Worm (Caenorhabditis elegans) whole organism, L4 larva: ENCODE data around the gene R08C7.5.
A peak's percentile ranks its signal among the peaks of the same experiment; 100 is the strongest.

Experiments used
- D1046.2 ChIP-seq: fragments of 200-800 bp; sonication (Bioruptor generic); IDR thresholded peaks from 2 replicates; pipeline ENCODE4 v1.3.6; 2022; ENCODE audit warnings: missing genetic modification characterization, missing compliant biosample characterization
- F26F4.8 ChIP-seq: fragments of 200-800 bp; sonication (Bioruptor generic); conservative IDR thresholded peaks from 2 replicates; pipeline ENCODE4 v1.3.6; 2022; ENCODE audit warnings: missing genetic modification characterization, missing compliant biosample characterization
- F49E8.2 ChIP-seq: sonication (generic microtip); optimal IDR thresholded peaks from 2 replicates; lab custom pipeline; 2016; ENCODE audit warnings: missing compliant biosample characterization, mild to moderate bottlenecking, missing genetic modification characterization, borderline replicate concordance
- T26A8.4 ChIP-seq: fragments of 200-800 bp; sonication (Bioruptor generic); IDR thresholded peaks from 2 replicates; pipeline ENCODE4 v1.3.6; 2022; ENCODE audit warnings: missing genetic modification characterization, missing compliant biosample characterization
- Y48G9A.11 ChIP-seq: fragments of 200-800 bp; sonication (Bioruptor generic); IDR thresholded peaks from 2 replicates; pipeline ENCODE4 v1.3.6; 2022; ENCODE audit warnings: missing genetic modification reagents, missing genetic modification characterization, missing compliant biosample characterization
- Y5F2A.4 ChIP-seq: fragments of 200-800 bp; sonication (Bioruptor generic); optimal IDR thresholded peaks from 2 replicates; lab custom pipeline; 2018; ENCODE audit warnings: mild to moderate bottlenecking, missing genetic modification characterization, missing compliant biosample characterization
- ZK546.5 ChIP-seq, 2 experiments: sonication (generic microtip); optimal IDR thresholded peaks; 2 replicates each; lab custom pipeline; 2017; ENCODE audit warnings: missing biosample characterization in 2 of 2, missing genetic modification characterization in 2 of 2
- aly-2 ChIP-seq: sonication (generic microtip); optimal IDR thresholded peaks from 2 replicates; lab custom pipeline; 2018; ENCODE audit warnings: missing biosample characterization, missing genetic modification characterization
- ama-1 ChIP-seq: fragments of 150-350 bp; optimal IDR thresholded peaks from 2 replicates; lab custom pipeline; 2014; ENCODE audit warnings: inconsistent platforms, mixed read lengths
- arid-1 ChIP-seq: fragments of 200-800 bp; sonication (Bioruptor generic); conservative IDR thresholded peaks from 2 replicates; pipeline ENCODE4 v1.3.6; 2022; ENCODE audit warnings: missing genetic modification reagents, missing genetic modification characterization, missing compliant biosample characterization
- ceh-20 ChIP-seq: fragments of 200-800 bp; sonication (Bioruptor generic); IDR thresholded peaks from 2 replicates; pipeline ENCODE4 v1.3.6; 2022; ENCODE audit warnings: missing genetic modification reagents, missing genetic modification characterization, missing compliant biosample characterization
- daf-16 ChIP-seq, 3 experiments: sonication (generic microtip); optimal IDR thresholded peaks; 2 replicates each; lab custom pipeline; 2016 to 2017; ENCODE audit warnings: missing genetic modification characterization in 3 of 3, missing genetic modification reagents in 3 of 3, mild to moderate bottlenecking in 2 of 3, missing compliant biosample characterization in 2 of 3, missing biosample characterization in 1 of 3, moderate library complexity in 1 of 3
- daf-19 ChIP-seq: fragments of 200-800 bp; sonication (Bioruptor generic); conservative IDR thresholded peaks from 2 replicates; pipeline ENCODE4 v1.3.6; 2022; ENCODE audit warnings: missing genetic modification characterization, missing compliant biosample characterization
- dmd-8 ChIP-seq: fragments of 200-800 bp; sonication (Bioruptor generic); IDR thresholded peaks from 2 replicates; pipeline ENCODE4 v1.3.6; 2022; ENCODE audit warnings: missing genetic modification characterization, missing compliant biosample characterization
- dve-1 ChIP-seq: sonication (generic microtip); optimal IDR thresholded peaks from 2 replicates; lab custom pipeline; 2017; ENCODE audit warnings: antibody characterized with exemption, mild to moderate bottlenecking, missing genetic modification characterization, missing compliant biosample characterization; ENCODE audit not compliant: insufficient read depth
- egl-27 ChIP-seq: sonication (generic microtip); optimal IDR thresholded peaks from 3 replicates; lab custom pipeline; 2017; ENCODE audit warnings: missing biosample characterization, missing genetic modification reagents, missing genetic modification characterization
- egl-43 ChIP-seq: fragments of 200-800 bp; sonication (Bioruptor generic); IDR thresholded peaks from 2 replicates; pipeline ENCODE4 v1.3.6; 2022; ENCODE audit warnings: missing genetic modification reagents, missing genetic modification characterization, missing compliant biosample characterization
- fkh-10 ChIP-seq: fragments of 150-350 bp; optimal IDR thresholded peaks from 2 replicates; lab custom pipeline; 2014; ENCODE audit warnings: missing biosample characterization, missing genetic modification reagents, missing genetic modification characterization
- fos-1 ChIP-seq: fragments of 150-350 bp; optimal IDR thresholded peaks from 2 replicates; lab custom pipeline; 2014; ENCODE audit warnings: missing biosample characterization, missing genetic modification characterization
- hlh-11 ChIP-seq: fragments of 200-800 bp; sonication (Bioruptor generic); optimal IDR thresholded peaks from 2 replicates; lab custom pipeline; 2018; ENCODE audit warnings: mild to moderate bottlenecking, missing genetic modification characterization, missing compliant biosample characterization
- hlh-30 ChIP-seq: sonication (generic microtip); optimal IDR thresholded peaks from 2 replicates; lab custom pipeline; 2017; ENCODE audit warnings: antibody characterized with exemption, mild to moderate bottlenecking, missing genetic modification characterization, missing compliant biosample characterization; ENCODE audit not compliant: insufficient read depth
- hmg-1.1 ChIP-seq: fragments of 200-800 bp; sonication (Bioruptor generic); IDR thresholded peaks from 2 replicates; pipeline ENCODE4 v1.3.6; 2022; ENCODE audit warnings: missing genetic modification reagents, missing genetic modification characterization, missing compliant biosample characterization
- jun-1 ChIP-seq: fragments of 150-350 bp; optimal IDR thresholded peaks from 2 replicates; lab custom pipeline; 2014; ENCODE audit warnings: missing biosample characterization, missing genetic modification reagents, missing genetic modification characterization
- lin-1 ChIP-seq: fragments of 200-800 bp; sonication (Bioruptor generic); IDR thresholded peaks from 2 replicates; pipeline ENCODE4 v1.3.6; 2022; ENCODE audit warnings: missing genetic modification reagents, missing genetic modification characterization, missing compliant biosample characterization
- lin-29 ChIP-seq: fragments of 200-800 bp; sonication (Bioruptor generic); IDR thresholded peaks from 2 replicates; pipeline ENCODE4 v1.3.6; 2022; ENCODE audit warnings: missing genetic modification reagents, missing genetic modification characterization, missing compliant biosample characterization
- lin-38 ChIP-seq: fragments of 200-800 bp; sonication (Bioruptor generic); IDR thresholded peaks from 2 replicates; pipeline ENCODE4 v1.3.6; 2022; ENCODE audit warnings: missing genetic modification reagents, missing genetic modification characterization, missing compliant biosample characterization
- lsy-2 ChIP-seq, 2 experiments: fragments of 150-350 bp in 1 of 2; sonication (generic microtip) in 1 of 2; optimal IDR thresholded peaks; 2 replicates each; lab custom pipeline; 2014 to 2017; ENCODE audit warnings: missing biosample characterization in 2 of 2, missing genetic modification characterization in 2 of 2
- mdl-1 ChIP-seq, 2 experiments: fragments of 150-350 bp in 1 of 2; sonication (generic microtip) in 1 of 2; optimal IDR thresholded peaks; 2 replicates each; lab custom pipeline; 2014 to 2017; ENCODE audit warnings: missing biosample characterization in 2 of 2, missing genetic modification characterization in 2 of 2
- mdt-29 ChIP-seq: fragments of 200-800 bp; sonication (Bioruptor generic); IDR thresholded peaks from 2 replicates; pipeline ENCODE4 v1.3.6; 2022; ENCODE audit warnings: missing genetic modification reagents, missing genetic modification characterization, missing compliant biosample characterization
- mep-1 ChIP-seq: fragments of 150-350 bp; sonication (generic microtip); optimal IDR thresholded peaks from 3 replicates; lab custom pipeline; 2014; ENCODE audit warnings: missing biosample characterization, missing genetic modification characterization
- mes-2 ChIP-seq: sonication (generic microtip); optimal IDR thresholded peaks from 2 replicates; lab custom pipeline; 2016; ENCODE audit warnings: missing genotype, mild to moderate bottlenecking, missing genetic modification characterization, missing compliant biosample characterization; ENCODE audit not compliant: poor library complexity, severe bottlenecking
- nhr-102 ChIP-seq: sonication (generic microtip); optimal IDR thresholded peaks from 2 replicates; lab custom pipeline; 2016; ENCODE audit warnings: mild to moderate bottlenecking, missing genetic modification characterization, moderate library complexity, missing compliant biosample characterization
- nhr-237 ChIP-seq: sonication (generic microtip); optimal IDR thresholded peaks from 2 replicates; lab custom pipeline; 2017; ENCODE audit warnings: missing biosample characterization, missing genetic modification characterization
- nhr-28 ChIP-seq: fragments of 150-350 bp; optimal IDR thresholded peaks from 2 replicates; lab custom pipeline; 2014; ENCODE audit warnings: missing biosample characterization, missing genetic modification characterization
- nhr-42 ChIP-seq: fragments of 200-800 bp; sonication (Bioruptor generic); IDR thresholded peaks from 2 replicates; pipeline ENCODE4 v1.3.6; 2022; ENCODE audit warnings: missing genetic modification characterization, missing compliant biosample characterization
- nhr-6 ChIP-seq: fragments of 150-350 bp; optimal IDR thresholded peaks from 2 replicates; lab custom pipeline; 2014; ENCODE audit warnings: missing biosample characterization, missing genetic modification characterization
- nhr-76 ChIP-seq: fragments of 150-350 bp; optimal IDR thresholded peaks from 2 replicates; lab custom pipeline; 2014; ENCODE audit warnings: missing biosample characterization, missing genetic modification characterization
- nhr-77 ChIP-seq: fragments of 150-350 bp; optimal IDR thresholded peaks from 2 replicates; lab custom pipeline; 2014; ENCODE audit warnings: missing biosample characterization, missing genetic modification characterization
- pha-4 ChIP-seq, 2 experiments: fragments of 150-350 bp in 1 of 2; fragments of 200-800 bp in 1 of 2; sonication (Bioruptor generic) in 1 of 2; IDR thresholded peaks in 1 of 2; optimal IDR thresholded peaks in 1 of 2; 2 replicates each; pipeline versions ENCODE4 v1.3.6 to Lab custom; 2014 to 2022; ENCODE audit warnings: missing genetic modification characterization in 2 of 2, missing genetic modification reagents in 2 of 2, missing biosample characterization in 1 of 2, missing compliant biosample characterization in 1 of 2
- saeg-2 ChIP-seq: fragments of 200-800 bp; sonication (Bioruptor generic); IDR thresholded peaks from 2 replicates; pipeline ENCODE4 v1.3.6; 2022; ENCODE audit warnings: missing genetic modification reagents, missing genetic modification characterization, missing compliant biosample characterization
- skn-1 ChIP-seq: fragments of 150-350 bp; optimal IDR thresholded peaks from 2 replicates; lab custom pipeline; 2014; ENCODE audit warnings: missing biosample characterization, missing genetic modification characterization
- snpc-1.2 ChIP-seq: fragments of 200-800 bp; sonication (Bioruptor generic); IDR thresholded peaks from 2 replicates; pipeline ENCODE4 v1.3.6; 2022; ENCODE audit warnings: missing genetic modification reagents, missing genetic modification characterization, missing compliant biosample characterization
- snpc-4 ChIP-seq: fragments of 150-350 bp; optimal IDR thresholded peaks from 2 replicates; lab custom pipeline; 2014; ENCODE audit warnings: missing biosample characterization, missing genetic modification characterization
- spr-1 ChIP-seq: sonication (generic microtip); optimal IDR thresholded peaks from 2 replicates; lab custom pipeline; 2016; ENCODE audit warnings: mild to moderate bottlenecking, missing genetic modification characterization, missing compliant biosample characterization
- spr-3 ChIP-seq: fragments of 200-800 bp; sonication (Bioruptor generic); optimal IDR thresholded peaks from 2 replicates; lab custom pipeline; 2018; ENCODE audit warnings: mild to moderate bottlenecking, missing genetic modification characterization, missing compliant biosample characterization
- zip-11 ChIP-seq: fragments of 200-800 bp; sonication (Bioruptor generic); IDR thresholded peaks from 2 replicates; pipeline ENCODE4 v1.3.6; 2022; ENCODE audit warnings: missing genetic modification characterization, missing compliant biosample characterization
- zip-2 ChIP-seq: fragments of 150-350 bp; optimal IDR thresholded peaks from 2 replicates; lab custom pipeline; 2014; ENCODE audit warnings: missing biosample characterization, missing genetic modification characterization
- ztf-7 ChIP-seq: fragments of 150-350 bp; optimal IDR thresholded peaks from 2 replicates; lab custom pipeline; 2014; ENCODE audit warnings: missing biosample characterization, missing genetic modification characterization

The R08C7.5 gene

ce11 chrIV:4445711-4446290, 15.8 kb downstream of the R08C7.5 start, which contains the start of the genes wapl-1 and htz-1 (continued):
- TF ChIP-seq ceh-20 (GFP tag; lab: Robert Waterston, UW) (peak; percentile 93), dmd-8 (GFP tag; lab: Robert Waterston, UW) (no peak), egl-43 (GFP tag; lab: Robert Waterston, UW) (peak; percentile 85), spr-3 (peak; percentile 3), nhr-76 (tag; lab: Kevin White, UChicago) (no peak), nhr-42 (GFP tag; lab: Robert Waterston, UW) (peak; percentile 89), T26A8.4 (GFP tag; lab: Robert Waterston, UW) (peak; percentile 98), mep-1 (peak; percentile 97), ztf-7 (tag; lab: Kevin White, UChicago) (no peak), snpc-4 (no peak), lin-29 (GFP tag; lab: Robert Waterston, UW) (peak; percentile 71), Y48G9A.11 (0 out of 2 replicates have a peak, but pooled peaks have one; percentile 34), lin-1 (GFP tag; lab: Robert Waterston, UW) (peak; percentile 48; the same call in 1 of the 2 replicates), zip-11 (no peak), mdl-1 (tag; optimal IDR thresholded peaks at IDR 0.05; lab: Kevin White, UChicago) (peak in 1 of 2 experiments; percentile 81), fos-1 (tag; lab: Kevin White, UChicago) (no peak), skn-1 (tag; lab: Kevin White, UChicago) (no peak), nhr-77 (tag; lab: Kevin White, UChicago) (peak; percentile 91), egl-27 (no peak), arid-1 (GFP tag; lab: Robert Waterston, UW) (peak; percentile 87), lin-38 (GFP tag; lab: Robert Waterston, UW) (peak; percentile 91), hmg-1.1 (GFP tag; lab: Robert Waterston, UW) (peak; percentile 88), F49E8.2 (tag; lab: Kevin White, UChicago) (peak; percentile 38), aly-2 (tag; lab: Kevin White, UChicago) (no peak), saeg-2 (GFP tag; lab: Robert Waterston, UW) (peak; percentile 88), nhr-28 (tag; lab: Kevin White, UChicago) (peak; percentile 80), spr-1 (peak; percentile 80), mdt-29 (GFP tag; lab: Robert Waterston, UW) (peak; percentile 84), F26F4.8 (no peak), D1046.2 (GFP tag; lab: Robert Waterston, UW) (peak; percentile 83; the same call in 1 of the 2 replicates), jun-1 (tag; lab: Kevin White, UChicago) (peak; percentile 75), fkh-10 (GFP tag; lab: Kevin White, UChicago) (peak; percentile 96), ZK546.5 (tag; optimal IDR thresholded peaks at IDR 0.05; lab: Kevin White, UChicago) (peak; percentile 76 to 97)

- TF ChIP-seq ztf-7 (tag; lab: Kevin White, UChicago): no peak
- TF ChIP-seq nhr-77 (tag; lab: Kevin White, UChicago): no peak
- TF ChIP-seq zip-2 (tag; lab: Kevin White, UChicago): no peak
- peak; percentile 80 for TF ChIP-seq snpc-1.2 (GFP tag; lab: Robert Waterston, UW)
- TF ChIP-seq nhr-6 (tag; lab: Kevin White, UChicago): peak; percentile 68
- TF ChIP-seq lsy-2 (tag; optimal IDR thresholded peaks at IDR 0.05; lab: Kevin White, UChicago): peak; percentile 69 to 84
- TF ChIP-seq daf-19 (GFP tag; lab: Robert Waterston, UW): 0 out of 2 replicates have a peak, but pooled peaks have one; percentile 37
- peak; percentile 63 for TF ChIP-seq hlh-30 (tag; lab: Kevin White, UChicago)
- no peak for TF ChIP-seq jun-1 (tag; lab: Kevin White, UChicago)
- TF ChIP-seq mep-1: peak; percentile 46
- peak; percentile 32; the same call in 1 of the 2 replicates for TF ChIP-seq pha-4 (GFP tag; IDR thresholded peaks at IDR 0.05; lab: Robert Waterston, UW)
- no peak for TF ChIP-seq pha-4 (tag; optimal IDR thresholded peaks at IDR 0.05; lab: Kevin White, UChicago)
- no peak for TF ChIP-seq daf-16 (GFP tag; optimal IDR thresholded peaks at IDR 0.05; lab: Kevin White, UChicago)
- peak; percentile 58 for TF ChIP-seq daf-16 (tag; optimal IDR thresholded peaks at IDR 0.05; lab: Kevin White, UChicago)
- no peak for TF ChIP-seq nhr-237 (tag; lab: Kevin White, UChicago)
- peak; percentile 50 for TF ChIP-seq mes-2
- TF ChIP-seq dve-1 (tag; lab: Kevin White, UChicago): peak; percentile 61
- peak; percentile 50 for TF ChIP-seq lin-38 (GFP tag; lab: Robert Waterston, UW)
- TF ChIP-seq Y5F2A.4 (GFP tag; lab: Kevin White, UChicago): peak; percentile 11
- TF ChIP-seq T26A8.4 (GFP tag; lab: Robert Waterston, UW): 0 out of 2 replicates have a peak, but pooled peaks have one; percentile 10
- TF ChIP-seq ama-1: peak; percentile 86
- TF ChIP-seq arid-1 (GFP tag; lab: Robert Waterston, UW): peak; percentile 63
- peak; percentile 2 for TF ChIP-seq hlh-11 (tag; lab: Kevin White, UChicago)
- peak; percentile 21 for TF ChIP-seq nhr-102 (tag; lab: Kevin White, UChicago)
- TF ChIP-seq lin-1 (GFP tag; lab: Robert Waterston, UW): no peak
These were observed 16.9 kb downstream of the R08C7.5 start for ce11 chrIV:4446884-4447283.
